Fruit fly (Drosophila melanogaster): ENCODE data around the gene Gal.

Gal gene

dm6 chr2L:5979055-5979399 lies 27.6 kb downstream of the Gal start:
- TF ChIP-seq Eip75B (GFP tag; optimal IDR thresholded peaks at IDR 0.05) (no peak), Blimp-1 (GFP tag; optimal IDR thresholded peaks at IDR 0.05) (peak; percentile 8), Eip93F (GFP tag; optimal IDR thresholded peaks at IDR 0.05) (no peak), dac (GFP tag; optimal IDR thresholded peaks at IDR 0.05) (no peak), CG6854 (GFP tag; optimal IDR thresholded peaks at IDR 0.05) (no peak), CG6808 (GFP tag; optimal IDR thresholded peaks at IDR 0.05) (no peak), CG31627 (GFP tag; optimal IDR thresholded peaks at IDR 0.05) (no peak), topi (GFP tag; optimal IDR thresholded peaks at IDR 0.05) (no peak), spab (GFP tag; optimal IDR thresholded peaks at IDR 0.05) (no peak), salr (GFP tag; optimal IDR thresholded peaks at IDR 0.05) (peak in 1 of 2 experiments; percentile 1), pdm3 (GFP tag; optimal IDR thresholded peaks at IDR 0.05) (no peak), ss (GFP tag; optimal IDR thresholded peaks at IDR 0.05) (no peak), vri (GFP tag; optimal IDR thresholded peaks at IDR 0.05) (no peak), CG34406 (GFP tag; optimal IDR thresholded peaks at IDR 0.05) (no peak), lz (GFP tag; optimal IDR thresholded peaks at IDR 0.05) (no peak), Sox14 (GFP tag; optimal IDR thresholded peaks at IDR 0.05) (no peak), CG6792 (GFP tag; optimal IDR thresholded peaks at IDR 0.05) (no peak), Lpt (GFP tag; optimal IDR thresholded peaks at IDR 0.05) (no peak), Eip78C (GFP tag) (peak; percentile 47), svp (GFP tag) (peak; percentile 76), CG32006 (GFP tag; optimal IDR thresholded peaks at IDR 0.05) (peak; percentile 6), Hr38 (GFP tag; optimal IDR thresholded peaks at IDR 0.05) (no peak), Hr39 (GFP tag; optimal IDR thresholded peaks at IDR 0.05) (no peak), CG6276 (GFP tag; optimal IDR thresholded peaks at IDR 0.05) (no peak), CG6163 (GFP tag; IDR thresholded peaks at IDR 0.05) (no peak), CG15336 (GFP tag; IDR thresholded peaks at IDR 0.05) (no peak)

- peak; percentile 13 for TF ChIP-seq CG6808 (GFP tag; optimal IDR thresholded peaks at IDR 0.05)
- no peak for TF ChIP-seq pdm3 (GFP tag; optimal IDR thresholded peaks at IDR 0.05)
- no peak for TF ChIP-seq CG16779 (tag; optimal IDR thresholded peaks at IDR 0.05)
- peak; percentile 44 for TF ChIP-seq Met (GFP tag; optimal IDR thresholded peaks at IDR 0.05)
- no peak for TF ChIP-seq CG4318 (GFP tag; optimal IDR thresholded peaks at IDR 0.05)
- peak; percentile 21 for TF ChIP-seq topi (GFP tag; optimal IDR thresholded peaks at IDR 0.05)
- TF ChIP-seq CG9139 (GFP tag; optimal IDR thresholded peaks at IDR 0.05) = no peak
- peak; percentile 4 for TF ChIP-seq net (GFP tag; optimal IDR thresholded peaks at IDR 0.05)
- peak; percentile 24 for TF ChIP-seq CG6854 (GFP tag; optimal IDR thresholded peaks at IDR 0.05)
- TF ChIP-seq CG11902 (GFP tag; optimal IDR thresholded peaks at IDR 0.05) = no peak
- no peak for TF ChIP-seq Smox (GFP tag; optimal IDR thresholded peaks at IDR 0.05)
- peak; percentile 19 for TF ChIP-seq Sox102F (GFP tag; optimal IDR thresholded peaks at IDR 0.05)
- TF ChIP-seq svp (GFP tag) = peak; percentile 95
- peak; percentile 19 for TF ChIP-seq Sox14 (GFP tag; optimal IDR thresholded peaks at IDR 0.05)
- TF ChIP-seq CG1621 (tag; optimal IDR thresholded peaks at IDR 0.05) = peak; percentile 20
- TF ChIP-seq CG3919 (GFP tag; optimal IDR thresholded peaks at IDR 0.05) = peak; percentile 61
- peak; percentile 2 for TF ChIP-seq Eip78C (GFP tag)
- peak; percentile 39 for TF ChIP-seq CG7368 (GFP tag; optimal IDR thresholded peaks at IDR 0.05)
- peak; percentile 27 for TF ChIP-seq vri (GFP tag; optimal IDR thresholded peaks at IDR 0.05)
- peak; percentile 64 for TF ChIP-seq Eip93F (GFP tag; optimal IDR thresholded peaks at IDR 0.05)
- TF ChIP-seq CG6276 (GFP tag; optimal IDR thresholded peaks at IDR 0.05) = no peak
- peak; percentile 18 for TF ChIP-seq esn (GFP tag; optimal IDR thresholded peaks at IDR 0.05)
- TF ChIP-seq ss (GFP tag; optimal IDR thresholded peaks at IDR 0.05) = peak in 1 of 2 experiments; percentile 55
- TF ChIP-seq CG3032 (tag; optimal IDR thresholded peaks at IDR 0.05) = peak; percentile 13
Measured at dm6 chr2L:5978333-5979054, 28.1 kb downstream of the Gal start.
